Worm (Caenorhabditis elegans) whole organism, dauer: ENCODE measurements around the gene chil-23.
"Not testable (repeated sequence)": the region's sequence is repeated elsewhere in the genome, so short reads cannot be mapped to it uniquely, and the experiment has no call there.

Experiments used
- unc-62 ChIP-seq: sonication (generic microtip); optimal IDR thresholded peaks from 2 replicates; lab custom pipeline; 2017; ENCODE audit warnings: missing biosample characterization, missing genetic modification reagents, missing genetic modification characterization

Gene chil-23

ce11 chrII:9480006-9480405, 11.6 kb upstream of the chil-23 start, which contains the start of gene T19H5.7:
TSS of gene T19H5.7 (minus strand) at chrII:9480106.
- no peak for TF ChIP-seq unc-62 (GFP tag; lab: Kevin White, UChicago)

DNA sequence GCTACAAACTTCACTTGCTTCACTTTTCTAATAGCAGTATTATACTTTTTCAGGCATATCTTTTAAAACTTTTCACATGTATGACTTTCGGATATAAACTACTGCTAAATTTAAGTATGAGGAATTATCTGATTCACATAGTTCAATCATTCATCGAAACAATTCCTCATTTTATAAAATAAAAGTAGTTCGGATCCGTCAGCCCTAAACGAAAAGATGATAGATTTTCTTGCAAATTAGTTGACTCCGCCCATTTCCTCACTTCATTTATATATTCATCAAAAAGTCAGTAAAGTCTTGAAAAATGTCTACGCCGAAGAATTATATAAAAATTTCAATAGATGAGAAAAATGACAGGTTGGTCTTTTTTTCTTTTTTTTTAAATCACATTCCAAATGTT, 9.2 kb upstream of the chil-23 start, which contains the start of gene chil-27:
chil-27 (plus strand) TSS at position 301 of the 400 bp plus-strand sequence.
- TF ChIP-seq unc-62 (GFP tag; lab: Kevin White, UChicago): no peak

ce11 chrII:9474367-9475105, 6.1 kb upstream of the chil-23 start, which contains the start of the genes chil-25 and chil-26:
TSS of gene chil-25 (minus strand) at chrII:9474467.
TSS of gene chil-26 (plus strand) at chrII:9475055.
- no peak for TF ChIP-seq unc-62 (GFP tag; lab: Kevin White, UChicago)

- TF ChIP-seq unc-62 (GFP tag; lab: Kevin White, UChicago): no peak
These were observed 1.6 kb upstream of the chil-23 start, which contains the start of gene T19H5.6 for ce11 chrII:9470027-9470426. TSS of gene T19H5.6 (minus strand) at chrII:9470221.

DNA sequence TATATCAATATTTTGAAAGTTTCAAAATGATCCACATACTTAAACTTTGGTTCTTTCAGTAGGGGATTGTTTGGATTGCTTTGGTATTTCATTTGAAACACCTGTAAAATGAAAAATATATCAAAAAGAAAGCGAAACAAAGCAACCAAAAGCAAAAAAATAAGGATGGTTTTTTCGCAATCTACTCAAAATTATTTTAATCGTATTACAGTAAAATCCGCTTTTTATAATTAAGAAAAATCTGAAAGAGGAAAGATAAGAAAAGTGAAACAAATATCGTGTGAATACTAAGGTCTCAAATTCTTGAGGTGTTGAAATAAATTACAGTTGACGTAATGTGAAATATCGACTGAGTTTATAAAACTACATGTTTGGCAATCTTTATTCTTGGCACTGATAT, 2.3 kb downstream of the chil-23 start, which contains the start of gene chil-22:
chil-22 (minus strand) TSS at position 101 of the 400 bp plus-strand sequence.
- TF ChIP-seq unc-62 (GFP tag; lab: Kevin White, UChicago): no peak

ce11 chrII:9461881-9462280, 6.5 kb downstream of the chil-23 start, which contains the start of gene chil-21:
TSS of gene chil-21 (minus strand) at chrII:9461981.
- not testable (repeated sequence) for TF ChIP-seq unc-62 (GFP tag; lab: Kevin White, UChicago)

ce11 chrII:9459462-9459861, 8.9 kb downstream of the chil-23 start, which contains the start of gene R09D1.14:
TSS of gene R09D1.14 (minus strand) at chrII:9459562.
- not testable (repeated sequence) for TF ChIP-seq unc-62 (GFP tag; lab: Kevin White, UChicago)

- no peak for TF ChIP-seq unc-62 (GFP tag; lab: Kevin White, UChicago)
These were observed 14.1 kb downstream of the chil-23 start, which contains the start of gene chil-19 for ce11 chrII:9454304-9454703. TSS of gene chil-19 (minus strand) at chrII:9454404.

- TF ChIP-seq unc-62 (GFP tag; lab: Kevin White, UChicago): not testable (repeated sequence)
These were observed 16.2 kb downstream of the chil-23 start, which contains the start of gene R09D1.12 for ce11 chrII:9452172-9452571. TSS of gene R09D1.12 (minus strand) at chrII:9452272.

- no peak for TF ChIP-seq unc-62 (GFP tag; lab: Kevin White, UChicago)
These were observed 20.4 kb downstream of the chil-23 start, which contains the start of gene chil-18 for ce11 chrII:9447965-9448364. TSS of gene chil-18 (plus strand) at chrII:9448265.

DNA sequence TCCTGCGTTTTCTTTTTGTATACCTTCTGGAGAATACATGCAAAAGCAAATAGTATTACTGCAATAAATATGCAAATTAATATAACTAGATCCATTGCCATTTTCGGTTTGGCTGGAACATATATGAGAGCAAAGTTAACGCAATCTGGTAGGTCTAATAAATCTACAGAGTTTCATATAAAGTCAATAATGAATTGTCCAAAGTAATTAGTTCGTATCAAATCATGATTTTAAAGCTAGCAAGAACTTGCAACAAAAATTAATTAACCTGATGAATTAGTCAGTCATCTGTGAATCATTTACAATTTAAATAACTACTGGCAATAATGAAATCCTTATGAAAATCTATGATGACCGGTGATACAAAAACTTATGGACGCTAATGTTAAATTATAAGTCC, 23.0 kb downstream of the chil-23 start, which contains the start of gene R09D1.13:
R09D1.13 (minus strand) TSS at position 101 of the 400 bp plus-strand sequence.
- TF ChIP-seq unc-62 (GFP tag; lab: Kevin White, UChicago): no peak

DNA sequence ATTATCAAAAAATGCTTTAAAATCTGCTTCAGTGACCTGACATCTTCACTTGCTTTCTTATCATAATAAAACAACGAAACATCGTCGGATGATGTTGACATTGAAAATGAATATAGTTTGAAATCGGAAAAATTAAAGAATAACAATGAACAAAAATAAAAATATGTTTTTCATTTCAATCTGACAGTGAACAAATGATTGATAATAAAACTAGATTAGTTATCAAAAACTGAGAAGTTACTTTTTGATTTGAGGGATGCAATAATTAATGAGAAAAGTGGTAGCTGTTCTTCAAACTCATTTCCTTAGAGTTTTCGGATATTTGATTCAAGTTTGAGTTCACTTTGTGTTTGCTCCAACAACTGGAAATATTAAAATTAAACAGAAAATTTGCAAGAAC, 24.9 kb downstream of the chil-23 start, which contains the start of gene chil-15:
chil-15 (minus strand) TSS at position 101 of the 400 bp plus-strand sequence.
- no peak for TF ChIP-seq unc-62 (GFP tag; lab: Kevin White, UChicago)

DNA sequence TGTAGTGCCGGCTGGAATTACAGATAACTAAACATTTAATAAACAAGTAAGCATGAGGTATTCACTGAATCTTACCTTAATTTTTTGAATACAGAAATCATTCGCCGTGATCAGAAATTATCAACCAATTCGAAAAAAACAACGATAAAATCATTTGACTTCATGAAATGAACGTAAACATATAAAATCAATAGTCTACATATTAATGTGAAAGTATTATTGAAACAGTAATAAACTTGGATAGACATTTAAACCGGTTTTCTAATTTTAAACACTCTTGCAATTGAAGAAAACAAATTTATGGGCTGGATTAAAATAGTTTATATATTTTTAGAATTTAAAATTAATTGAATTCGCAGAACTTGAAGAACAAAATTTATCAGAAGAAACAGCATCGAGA, 26.6 kb downstream of the chil-23 start, which contains the start of gene chil-16:
chil-16 (minus strand) TSS at position 101 of the 400 bp plus-strand sequence.
- TF ChIP-seq unc-62 (GFP tag; lab: Kevin White, UChicago): no peak

- TF ChIP-seq unc-62 (GFP tag; lab: Kevin White, UChicago): no peak
These were observed 28.4 kb downstream of the chil-23 start, which contains the start of gene chil-17 for ce11 chrII:9440060-9440459. TSS of gene chil-17 (minus strand) at chrII:9440160.

ce11 chrII:9438853-9439252, 29.6 kb downstream of the chil-23 start:
- no peak for TF ChIP-seq unc-62 (GFP tag; lab: Kevin White, UChicago)

ce11 chrII:9438227-9438626, 30.2 kb downstream of the chil-23 start, which contains the start of gene chil-13:
TSS of gene chil-13 (minus strand) at chrII:9438327.
- no peak for TF ChIP-seq unc-62 (GFP tag; lab: Kevin White, UChicago)
